Worm (Caenorhabditis elegans) whole organism, L4/young adult: ENCODE data around the gene M117.1.

Experiments
- W03F9.2 ChIP-seq: fragments of 150-350 bp; optimal IDR thresholded peaks from 2 replicates; lab custom pipeline; 2014; ENCODE audit warnings: missing biosample characterization, missing genetic modification characterization
- dao-5 ChIP-seq: sonication (generic microtip); optimal IDR thresholded peaks from 2 replicates; lab custom pipeline; 2016; ENCODE audit warnings: missing genotype, missing genetic modification characterization, moderate library complexity, missing compliant biosample characterization
- him-1 ChIP-seq: sonication (generic microtip); optimal IDR thresholded peaks from 2 replicates; lab custom pipeline; 2016; ENCODE audit warnings: missing genotype, missing genetic modification reagents, missing genetic modification characterization, missing compliant biosample characterization

M117.1 gene

ce11 chrIV:11867652-11868232, 53.7 kb downstream of the M117.1 start:
- no peak for TF ChIP-seq W03F9.2 (tag; lab: Kevin White, UChicago)
- no peak for TF ChIP-seq him-1 (tag; lab: Kevin White, UChicago)
- no peak for TF ChIP-seq dao-5 (tag; lab: Kevin White, UChicago)

- TF ChIP-seq dao-5 (tag; lab: Kevin White, UChicago): no peak
Measured at ce11 chrIV:11868452-11868851, 54.4 kb downstream of the M117.1 start.
